Worm (Caenorhabditis elegans) whole organism, young adult: ENCODE data around the gene nspc-20.

Experiments
- F39B2.1 ChIP-seq: fragments of 200-800 bp; sonication (Bioruptor generic); IDR thresholded peaks from 2 replicates; pipeline ENCODE4 v1.3.6; 2022; ENCODE audit warnings: missing genetic modification reagents, missing genetic modification characterization, missing compliant biosample characterization
- ama-1 ChIP-seq, 3 experiments: fragments of 150-350 bp in 1 of 3; sonication (generic microtip) in 2 of 3; optimal IDR thresholded peaks; 2 replicates each; lab custom pipeline; 2014 to 2018; ENCODE audit warnings: missing biosample characterization in 2 of 3, missing genetic modification characterization in 2 of 3, missing genetic modification reagents in 2 of 3
- ceh-91 ChIP-seq: fragments of 200-800 bp; sonication (Bioruptor generic); IDR thresholded peaks from 2 replicates; pipeline ENCODE4 v1.3.6; 2022; ENCODE audit warnings: missing genetic modification reagents, missing genetic modification characterization, missing compliant biosample characterization
- efl-1 ChIP-seq: fragments of 150-350 bp; optimal IDR thresholded peaks from 2 replicates; lab custom pipeline; 2014; ENCODE audit warnings: missing biosample characterization, missing genetic modification reagents, missing genetic modification characterization
- ets-4 ChIP-seq: fragments of 200-800 bp; sonication (Bioruptor generic); optimal IDR thresholded peaks from 2 replicates; lab custom pipeline; 2018; ENCODE audit warnings: mild to moderate bottlenecking, missing genetic modification characterization, missing compliant biosample characterization
- hrde-1 ChIP-seq: sonication (generic microtip); optimal IDR thresholded peaks from 2 replicates; lab custom pipeline; 2016; ENCODE audit warnings: missing genetic modification characterization, mild to moderate bottlenecking, missing compliant biosample characterization, moderate library complexity, missing genotype, missing genetic modification reagents, borderline replicate concordance
- madf-6 ChIP-seq: fragments of 200-800 bp; sonication (Bioruptor generic); IDR thresholded peaks from 2 replicates; pipeline ENCODE4 v1.3.6; 2022; ENCODE audit warnings: missing genetic modification reagents, missing genetic modification characterization, missing compliant biosample characterization
- mel-28 ChIP-seq: sonication (generic microtip); optimal IDR thresholded peaks from 2 replicates; lab custom pipeline; 2016; ENCODE audit warnings: borderline replicate concordance, mild to moderate bottlenecking, missing genetic modification characterization, missing compliant biosample characterization
- pha-4 ChIP-seq: fragments of 150-350 bp; sonication (generic microtip); optimal IDR thresholded peaks from 2 replicates; lab custom pipeline; 2014; ENCODE audit warnings: missing biosample characterization, missing genetic modification reagents, missing genetic modification characterization
- snpc-1.3 ChIP-seq: sonication (generic microtip); optimal IDR thresholded peaks from 2 replicates; lab custom pipeline; 2017; ENCODE audit warnings: missing genetic modification characterization, mild to moderate bottlenecking, missing compliant biosample characterization, antibody characterized with exemption, moderate library complexity, missing genotype, missing genetic modification reagents; ENCODE audit not compliant: insufficient read depth
- tbp1 ChIP-seq: fragments of 200-800 bp; sonication (Bioruptor generic); optimal IDR thresholded peaks from 2 replicates; lab custom pipeline; 2018; ENCODE audit warnings: mild to moderate bottlenecking, missing genetic modification characterization, missing compliant biosample characterization
- unc-130 ChIP-seq: sonication (generic microtip); optimal IDR thresholded peaks from 2 replicates; lab custom pipeline; 2016; ENCODE audit warnings: missing genetic modification reagents, missing genetic modification characterization, missing compliant biosample characterization
- unc-62 ChIP-seq: fragments of 150-350 bp; optimal IDR thresholded peaks from 2 replicates; lab custom pipeline; 2014; ENCODE audit warnings: missing biosample characterization, missing genetic modification reagents, missing genetic modification characterization
- zfh-2 ChIP-seq: fragments of 200-800 bp; sonication (Bioruptor generic); conservative IDR thresholded peaks from 2 replicates; pipeline ENCODE4 v1.3.6; 2022; ENCODE audit warnings: missing genetic modification reagents, missing genetic modification characterization, missing compliant biosample characterization

DNA sequence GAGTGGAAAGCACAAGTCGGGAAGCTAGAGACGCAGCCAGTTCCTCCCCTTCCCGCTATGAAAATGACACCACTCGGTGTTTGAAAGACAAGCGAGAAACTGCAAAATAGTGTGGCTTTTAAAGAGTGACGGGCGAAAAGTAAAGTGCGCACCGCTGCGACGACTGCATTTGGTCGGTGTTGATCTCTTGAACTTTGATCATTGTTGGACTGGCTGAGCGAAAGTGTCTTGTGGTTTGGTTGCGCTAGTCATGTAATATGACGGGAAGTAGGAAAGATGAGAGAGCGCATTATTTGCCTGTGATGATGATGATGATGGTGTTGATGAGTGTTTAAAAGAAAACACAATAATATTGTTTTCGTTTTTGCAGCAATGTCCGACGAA lies 30.3 kb upstream of the nspc-20 start:
- TF ChIP-seq F39B2.1 (no peak), ceh-91 (GFP tag; lab: Robert Waterston, UW) (no peak), zfh-2 (GFP tag; lab: Robert Waterston, UW) (peak; percentile 79), ets-4 (GFP tag; lab: Kevin White, UChicago) (peak; percentile 61), ama-1 (optimal IDR thresholded peaks at IDR 0.05; lab: Kevin White, UChicago) (no peak), ama-1 (GFP tag; optimal IDR thresholded peaks at IDR 0.05; lab: Kevin White, UChicago) (no peak), madf-6 (GFP tag; lab: Robert Waterston, UW) (no peak), mel-28 (no peak), hrde-1 (tag; lab: Kevin White, UChicago) (no peak), unc-130 (GFP tag; lab: Kevin White, UChicago) (no peak), snpc-1.3 (tag; lab: Kevin White, UChicago) (no peak), tbp1 (GFP tag; lab: Kevin White, UChicago) (peak; percentile 55), pha-4 (tag; lab: Kevin White, UChicago) (peak; percentile 83), unc-62 (GFP tag; lab: Kevin White, UChicago) (peak; percentile 70), efl-1 (GFP tag; lab: Kevin White, UChicago) (no peak)
